Fruit fly (Drosophila melanogaster) whole organism, prepupa: ENCODE data around the gene tilB.

Experiments
- Blimp-1 ChIP-seq: fragments of 200-800 bp; sonication (Bioruptor generic); optimal IDR thresholded peaks from 3 replicates; lab custom pipeline; 2017; ENCODE audit warnings: missing biosample characterization, missing genetic modification characterization, mild to moderate bottlenecking, moderate library complexity, missing genetic modification reagents
- CG10669 ChIP-seq: fragments of 200-800 bp; sonication (Bioruptor generic); optimal IDR thresholded peaks from 3 replicates; lab custom pipeline; 2018; ENCODE audit warnings: missing biosample characterization, mild to moderate bottlenecking, missing genetic modification characterization, moderate library complexity
- CG11294 ChIP-seq: fragments of 200-800 bp; sonication (Bioruptor generic); IDR thresholded peaks from 2 replicates; pipeline ENCODE4 v1.3.6; 2022; ENCODE audit warnings: missing biosample characterization, missing genetic modification characterization
- CG11762 ChIP-seq: fragments of 200-800 bp; sonication (Bioruptor generic); optimal IDR thresholded peaks from 3 replicates; lab custom pipeline; 2016; ENCODE audit warnings: missing biosample characterization, missing genetic modification characterization; ENCODE audit not compliant: insufficient read depth
- CG11902 ChIP-seq: fragments of 200-800 bp; sonication (Bioruptor generic); optimal IDR thresholded peaks from 3 replicates; lab custom pipeline; 2016; ENCODE audit warnings: missing biosample characterization, missing genetic modification characterization
- CG15336 ChIP-seq: fragments of 200-800 bp; sonication (Bioruptor generic); IDR thresholded peaks from 2 replicates; pipeline ENCODE4 v1.3.6; 2022; ENCODE audit warnings: missing biosample characterization, missing genetic modification characterization
- CG1621 ChIP-seq: fragments of 200-800 bp; sonication (Bioruptor generic); optimal IDR thresholded peaks from 3 replicates; lab custom pipeline; 2018; ENCODE audit warnings: missing biosample characterization, mild to moderate bottlenecking, missing genetic modification characterization
- CG16779 ChIP-seq: fragments of 200-800 bp; sonication (Bioruptor generic); optimal IDR thresholded peaks from 3 replicates; lab custom pipeline; 2017; ENCODE audit warnings: missing biosample characterization, mild to moderate bottlenecking, missing genetic modification characterization
- CG3032 ChIP-seq: fragments of 200-800 bp; optimal IDR thresholded peaks from 2 replicates; lab custom pipeline; 2019; ENCODE audit warnings: missing biosample characterization, mild to moderate bottlenecking, missing genetic modification characterization, moderate library complexity
- CG31627 ChIP-seq: fragments of 200-800 bp; sonication (Bioruptor generic); optimal IDR thresholded peaks from 3 replicates; lab custom pipeline; 2016; ENCODE audit warnings: missing biosample characterization, missing genetic modification characterization
- CG32006 ChIP-seq: fragments of 200-800 bp; sonication (Bioruptor generic); optimal IDR thresholded peaks from 3 replicates; lab custom pipeline; 2017; ENCODE audit warnings: missing biosample characterization, mild to moderate bottlenecking, missing genetic modification characterization
- CG34406 ChIP-seq: fragments of 200-800 bp; sonication (Bioruptor generic); optimal IDR thresholded peaks from 3 replicates; lab custom pipeline; 2016; ENCODE audit warnings: missing biosample characterization, missing genetic modification characterization
- CG4318 ChIP-seq: fragments of 200-800 bp; sonication (Bioruptor generic); optimal IDR thresholded peaks from 3 replicates; lab custom pipeline; 2017; ENCODE audit warnings: missing biosample characterization, mild to moderate bottlenecking, missing genetic modification characterization
- CG6163 ChIP-seq: fragments of 200-800 bp; sonication (Bioruptor generic); IDR thresholded peaks from 3 replicates; pipeline ENCODE4 v1.3.6; 2022; ENCODE audit warnings: missing biosample characterization, missing genetic modification characterization
- CG6276 ChIP-seq: fragments of 200-800 bp; sonication (Bioruptor generic); optimal IDR thresholded peaks from 2 replicates; lab custom pipeline; 2017; ENCODE audit warnings: missing biosample characterization, mild to moderate bottlenecking, missing genetic modification characterization
- CG6792 ChIP-seq: fragments of 200-800 bp; sonication (Bioruptor generic); optimal IDR thresholded peaks from 3 replicates; lab custom pipeline; 2016; ENCODE audit warnings: missing biosample characterization, missing genetic modification characterization
- CG6854 ChIP-seq: fragments of 200-800 bp; sonication (Bioruptor generic); optimal IDR thresholded peaks from 2 replicates; lab custom pipeline; 2017; ENCODE audit warnings: missing biosample characterization, mild to moderate bottlenecking, missing genetic modification characterization
- CG7368 ChIP-seq: fragments of 200-800 bp; sonication (Bioruptor generic); optimal IDR thresholded peaks from 3 replicates; lab custom pipeline; 2016; ENCODE audit warnings: missing biosample characterization, missing genetic modification characterization
- CG8119 ChIP-seq: fragments of 200-800 bp; sonication (Bioruptor generic); IDR thresholded peaks from 3 replicates; pipeline ENCODE4 v1.3.6; 2022; ENCODE audit warnings: missing biosample characterization, missing genetic modification characterization
- CG8319 ChIP-seq: fragments of 200-800 bp; sonication (Bioruptor generic); optimal IDR thresholded peaks from 3 replicates; lab custom pipeline; 2016; ENCODE audit warnings: missing biosample characterization, missing genetic modification characterization
- CG8632 ChIP-seq: fragments of 200-800 bp; sonication (Bioruptor generic); optimal IDR thresholded peaks from 3 replicates; lab custom pipeline; 2016; ENCODE audit warnings: missing biosample characterization, missing genetic modification characterization
- CG9139 ChIP-seq: fragments of 200-800 bp; sonication (Bioruptor generic); optimal IDR thresholded peaks from 3 replicates; lab custom pipeline; 2017; ENCODE audit warnings: missing biosample characterization, mild to moderate bottlenecking, missing genetic modification characterization
- Eip75B ChIP-seq: fragments of 200-800 bp; sonication (Bioruptor generic); optimal IDR thresholded peaks from 3 replicates; lab custom pipeline; 2016; ENCODE audit warnings: missing biosample characterization, missing genetic modification characterization
- Eip78C ChIP-seq: fragments of 200-800 bp; sonication (Bioruptor generic); peaks from one replicate; lab custom pipeline; 2016; ENCODE audit warnings: missing biosample characterization, missing genetic modification characterization
- Eip93F ChIP-seq: fragments of 200-800 bp; sonication (Bioruptor generic); optimal IDR thresholded peaks from 2 replicates; lab custom pipeline; 2016; ENCODE audit warnings: missing biosample characterization, mild to moderate bottlenecking, missing genetic modification characterization
- Ets21C ChIP-seq: fragments of 200-800 bp; sonication (Bioruptor generic); optimal IDR thresholded peaks from 3 replicates; lab custom pipeline; 2016; ENCODE audit warnings: missing biosample characterization, missing genetic modification characterization
- Ets96B ChIP-seq: fragments of 200-800 bp; optimal IDR thresholded peaks from 2 replicates; lab custom pipeline; 2019; ENCODE audit warnings: missing biosample characterization, mild to moderate bottlenecking, missing genetic modification characterization, moderate library complexity
- Gug ChIP-seq: fragments of 200-800 bp; sonication (Bioruptor generic); IDR thresholded peaks from 2 replicates; pipeline ENCODE4 v1.3.6; 2022; ENCODE audit warnings: missing biosample characterization, missing genetic modification characterization
- Hr38 ChIP-seq: sonication (Bioruptor generic); optimal IDR thresholded peaks from 2 replicates; lab custom pipeline; 2016; ENCODE audit warnings: missing biosample characterization, missing genetic modification characterization
- Hr4 ChIP-seq: fragments of 200-800 bp; sonication (Bioruptor generic); optimal IDR thresholded peaks from 3 replicates; lab custom pipeline; 2016; ENCODE audit warnings: missing biosample characterization, missing genetic modification characterization
- Lpt ChIP-seq: fragments of 200-800 bp; sonication (Bioruptor generic); optimal IDR thresholded peaks from 3 replicates; lab custom pipeline; 2016; ENCODE audit warnings: missing biosample characterization, missing genetic modification characterization
- Met ChIP-seq: fragments of 200-800 bp; sonication (Bioruptor generic); optimal IDR thresholded peaks from 3 replicates; lab custom pipeline; 2016; ENCODE audit warnings: missing biosample characterization, missing genetic modification characterization
- OdsH ChIP-seq: fragments of 200-800 bp; sonication (Bioruptor generic); optimal IDR thresholded peaks from 3 replicates; lab custom pipeline; 2016; ENCODE audit warnings: missing biosample characterization, missing genetic modification characterization
- Smox ChIP-seq: fragments of 200-800 bp; sonication (Bioruptor generic); optimal IDR thresholded peaks from 3 replicates; lab custom pipeline; 2016; ENCODE audit warnings: missing biosample characterization, missing genetic modification characterization
- Sox102F ChIP-seq: fragments of 200-800 bp; sonication (Bioruptor generic); optimal IDR thresholded peaks from 2 replicates; lab custom pipeline; 2016; ENCODE audit warnings: missing biosample characterization, mild to moderate bottlenecking, missing genetic modification characterization
- Sox14 ChIP-seq: fragments of 200-800 bp; sonication (Bioruptor generic); optimal IDR thresholded peaks from 3 replicates; lab custom pipeline; 2016; ENCODE audit warnings: missing biosample characterization, missing genetic modification characterization
- Sox15 ChIP-seq: fragments of 200-800 bp; sonication (Bioruptor generic); optimal IDR thresholded peaks from 3 replicates; lab custom pipeline; 2016; ENCODE audit warnings: missing biosample characterization, missing genetic modification characterization
- achi ChIP-seq: fragments of 200-800 bp; sonication (Bioruptor generic); optimal IDR thresholded peaks from 3 replicates; lab custom pipeline; 2016; ENCODE audit warnings: missing biosample characterization, missing genetic modification characterization
- cyc ChIP-seq: fragments of 200-800 bp; sonication (Bioruptor generic); optimal IDR thresholded peaks from 3 replicates; lab custom pipeline; 2016; ENCODE audit warnings: missing biosample characterization, missing genetic modification characterization
- dac ChIP-seq: fragments of 200-800 bp; sonication (Bioruptor generic); optimal IDR thresholded peaks from 2 replicates; lab custom pipeline; 2017; ENCODE audit warnings: missing biosample characterization, mild to moderate bottlenecking, missing genetic modification characterization
- eg ChIP-seq: fragments of 200-800 bp; sonication (Bioruptor generic); IDR thresholded peaks from 3 replicates; pipeline ENCODE4 v1.3.6; 2022; ENCODE audit warnings: missing biosample characterization, missing genetic modification characterization
- esn ChIP-seq: fragments of 200-800 bp; sonication (Bioruptor generic); optimal IDR thresholded peaks from 2 replicates; lab custom pipeline; 2016; ENCODE audit warnings: missing biosample characterization, mild to moderate bottlenecking, missing genetic modification characterization, moderate library complexity
- fd59A ChIP-seq: fragments of 200-800 bp; sonication (Bioruptor generic); optimal IDR thresholded peaks from 2 replicates; lab custom pipeline; 2017; ENCODE audit warnings: missing biosample characterization, mild to moderate bottlenecking, missing genetic modification characterization, missing genetic modification reagents
- fd85E ChIP-seq: fragments of 200-800 bp; sonication (Bioruptor generic); optimal IDR thresholded peaks from 3 replicates; lab custom pipeline; 2016; ENCODE audit warnings: missing biosample characterization, missing genetic modification characterization
- fkh ChIP-seq: fragments of 200-800 bp; sonication (Bioruptor generic); optimal IDR thresholded peaks from 3 replicates; lab custom pipeline; 2017; ENCODE audit warnings: missing biosample characterization, mild to moderate bottlenecking, missing genetic modification characterization, moderate library complexity
- lz ChIP-seq: fragments of 200-800 bp; sonication (Bioruptor generic); optimal IDR thresholded peaks from 3 replicates; lab custom pipeline; 2016; ENCODE audit warnings: missing biosample characterization, missing genetic modification characterization
- net ChIP-seq: fragments of 200-800 bp; sonication (Bioruptor generic); optimal IDR thresholded peaks from 3 replicates; lab custom pipeline; 2016; ENCODE audit warnings: missing biosample characterization, missing genetic modification characterization
- pdm3 ChIP-seq: fragments of 200-800 bp; sonication (Bioruptor generic); optimal IDR thresholded peaks from 3 replicates; lab custom pipeline; 2016; ENCODE audit warnings: missing biosample characterization, missing genetic modification characterization
- spab ChIP-seq: fragments of 200-800 bp; sonication (Bioruptor generic); optimal IDR thresholded peaks from 2 replicates; lab custom pipeline; 2017; ENCODE audit warnings: missing biosample characterization, mild to moderate bottlenecking, missing genetic modification characterization, missing genetic modification reagents
- ss ChIP-seq, 2 experiments: fragments of 200-800 bp; sonication (Bioruptor generic); optimal IDR thresholded peaks; 2 replicates in 1 of 2; 3 replicates in 1 of 2; lab custom pipeline; 2017 to 2018; ENCODE audit warnings: mild to moderate bottlenecking in 2 of 2, missing biosample characterization in 2 of 2, missing genetic modification characterization in 2 of 2, moderate library complexity in 1 of 2
- svp ChIP-seq: fragments of 200-800 bp; sonication (Bioruptor generic); peaks from one replicate; lab custom pipeline; 2016; ENCODE audit warnings: missing biosample characterization, missing genetic modification characterization
- topi ChIP-seq: fragments of 200-800 bp; sonication (Bioruptor generic); optimal IDR thresholded peaks from 3 replicates; lab custom pipeline; 2016; ENCODE audit warnings: missing biosample characterization, missing genetic modification characterization

The tilB gene

DNA sequence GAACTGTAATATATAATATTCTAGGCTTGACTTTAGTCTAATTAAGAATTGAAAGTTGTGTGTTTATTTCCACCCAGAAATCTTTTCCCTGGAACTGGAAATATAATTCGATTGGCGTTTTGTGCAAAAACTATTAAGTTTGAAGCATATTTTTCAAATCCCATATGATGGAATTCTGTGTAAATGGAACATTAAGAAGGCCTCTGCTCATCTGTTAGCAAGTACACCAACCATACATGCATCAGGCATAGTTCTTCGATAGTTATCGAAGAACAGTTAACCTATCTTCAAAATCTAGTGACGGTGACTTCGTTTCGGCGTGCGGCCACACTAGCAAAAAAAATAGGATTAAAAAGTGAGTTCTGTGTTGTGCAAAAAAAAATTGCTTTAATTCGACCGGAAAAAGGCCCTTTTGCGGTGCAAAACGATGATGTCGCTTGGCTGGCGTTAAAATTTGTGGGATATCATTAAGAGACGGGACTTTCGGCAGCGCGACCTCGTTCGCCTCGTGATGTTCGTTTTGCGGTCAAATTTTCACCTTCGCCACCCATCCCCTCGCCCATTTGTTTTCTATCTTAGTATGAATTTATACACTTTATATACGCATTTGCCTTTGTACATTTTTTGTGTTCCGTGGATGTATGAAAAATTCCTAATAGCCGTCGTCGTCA is 6.1 kb downstream of the tilB start, which contains the start of gene Usp2:
TSS of gene Usp2 (plus strand) at position 295 of the 671 bp plus-strand sequence.
- TF ChIP-seq CG11294 (no peak), fkh (GFP tag; lab: Kevin White, UChicago) (no peak), pdm3 (GFP tag; lab: Kevin White, UChicago) (no peak), CG8319 (no peak), CG16779 (no peak), Eip75B (GFP tag; lab: Kevin White, UChicago) (no peak), svp (peak; percentile 89), CG4318 (GFP tag; lab: Kevin White, UChicago) (no peak), Hr4 (GFP tag; lab: Kevin White, UChicago) (no peak), CG31627 (GFP tag; lab: Kevin White, UChicago) (no peak), CG3032 (tag; lab: Kevin White, UChicago) (no peak), CG32006 (no peak), Eip78C (GFP tag; lab: Kevin White, UChicago) (peak; percentile 73), fd85E (GFP tag; lab: Kevin White, UChicago) (no peak), achi (no peak), esn (no peak), CG34406 (GFP tag; lab: Kevin White, UChicago) (no peak), CG15336 (GFP tag; lab: Robert Waterston, UW) (no peak), CG6276 (GFP tag; lab: Kevin White, UChicago) (peak; percentile 28), Smox (GFP tag; lab: Kevin White, UChicago) (no peak), spab (GFP tag; lab: Kevin White, UChicago) (no peak), Gug (GFP tag; lab: Robert Waterston, UW) (no peak), CG6163 (0 out of 3 replicates have a peak, but pooled peaks have one; percentile 46), Sox102F (no peak), Ets96B (tag; lab: Kevin White, UChicago) (no peak), Eip93F (GFP tag; lab: Kevin White, UChicago) (no peak), OdsH (GFP tag; lab: Kevin White, UChicago) (no peak), CG8632 (no peak), cyc (GFP tag; lab: Kevin White, UChicago) (no peak), Lpt (GFP tag; lab: Kevin White, UChicago) (no peak), CG11762 (no peak), topi (GFP tag; lab: Kevin White, UChicago) (no peak), CG10669 (GFP tag; lab: Kevin White, UChicago) (no peak), CG8119 (GFP tag; lab: Robert Waterston, UW) (no peak), CG9139 (GFP tag; lab: Kevin White, UChicago) (peak; percentile 4), Sox14 (peak; percentile 35), ss (GFP tag; optimal IDR thresholded peaks at IDR 0.05; lab: Kevin White, UChicago) (peak in 1 of 2 experiments; percentile 18), Sox15 (no peak), net (GFP tag; lab: Kevin White, UChicago) (no peak), Hr38 (GFP tag; lab: Kevin White, UChicago) (no peak), eg (GFP tag; lab: Robert Waterston, UW) (peak; percentile 30; the same call in 1 of the 3 replicates), CG6854 (GFP tag; lab: Kevin White, UChicago) (no peak), dac (no peak), lz (GFP tag; lab: Kevin White, UChicago) (no peak), Met (GFP tag; lab: Kevin White, UChicago) (no peak), CG7368 (GFP tag; lab: Kevin White, UChicago) (no peak), CG6792 (no peak), fd59A (no peak), CG1621 (no peak), Blimp-1 (GFP tag; lab: Kevin White, UChicago) (no peak), Ets21C (GFP tag; lab: Kevin White, UChicago) (no peak), CG11902 (no peak)
